Fruit fly (Drosophila melanogaster): ENCODE data around the gene CG12278.

- TF ChIP-seq CG8478 (optimal IDR thresholded peaks at IDR 0.05): no peak
- TF ChIP-seq CTCF (optimal IDR thresholded peaks at IDR 0.05): no peak
These were observed at the start of gene CG12278 for dm6 chr3R:21043549-21044118.

Data from S2 (cell line).